Fruit fly (Drosophila melanogaster): ENCODE data around the gene Hsp110.

dm6 chr3L:13987578-13987977 lies 49.2 kb upstream of the Hsp110 start, which contains the start of gene CG9040:
- TF ChIP-seq pan (optimal IDR thresholded peaks at IDR 0.05) (no peak), fru (GFP tag; optimal IDR thresholded peaks at IDR 0.05) (no peak), Dif (GFP tag; optimal IDR thresholded peaks at IDR 0.05; ENCODE audit: partially characterized antibody) (no peak), Hnf4 (GFP tag; optimal IDR thresholded peaks at IDR 0.05) (no peak)

Data from whole organism, wandering third instar larva.